Worm (Caenorhabditis elegans) whole organism, mixed stage, embryonic: ENCODE measurements around the gene ZK945.7.

Experiments used
- ces-1 ChIP-seq: fragments of 150-350 bp; optimal IDR thresholded peaks from 2 replicates; lab custom pipeline; 2014; ENCODE audit warnings: missing biosample characterization, missing genetic modification reagents, missing genetic modification characterization
- drap-1 ChIP-seq: fragments of 200-800 bp; sonication (Bioruptor generic); optimal IDR thresholded peaks from 3 replicates; lab custom pipeline; 2018; ENCODE audit warnings: mild to moderate bottlenecking, missing genetic modification characterization, missing compliant biosample characterization
- elt-1 ChIP-seq: sonication (generic microtip); optimal IDR thresholded peaks from 2 replicates; lab custom pipeline; 2017; ENCODE audit warnings: missing genetic modification characterization, mild to moderate bottlenecking, missing compliant biosample characterization, antibody characterized with exemption, moderate library complexity, borderline replicate concordance; ENCODE audit not compliant: insufficient read depth
- elt-3 ChIP-seq: fragments of 150-350 bp; optimal IDR thresholded peaks from 2 replicates; lab custom pipeline; 2014; ENCODE audit warnings: missing biosample characterization, missing genetic modification characterization
- lin-13 ChIP-seq: fragments of 150-350 bp; optimal IDR thresholded peaks from 2 replicates; lab custom pipeline; 2014; ENCODE audit warnings: missing biosample characterization, missing genetic modification characterization
- mab-5 ChIP-seq: fragments of 150-350 bp; optimal IDR thresholded peaks from 2 replicates; lab custom pipeline; 2014; ENCODE audit warnings: missing biosample characterization, missing genetic modification characterization
- mep-1 ChIP-seq: fragments of 150-350 bp; optimal IDR thresholded peaks from 2 replicates; lab custom pipeline; 2017; ENCODE audit warnings: missing biosample characterization, missing genetic modification reagents, missing genetic modification characterization, inconsistent platforms
- nhr-2 ChIP-seq: fragments of 150-350 bp; optimal IDR thresholded peaks from 2 replicates; lab custom pipeline; 2014; ENCODE audit warnings: missing biosample characterization, missing genetic modification characterization
- nhr-28 ChIP-seq: fragments of 150-350 bp; optimal IDR thresholded peaks from 2 replicates; lab custom pipeline; 2014; ENCODE audit warnings: missing biosample characterization, missing genetic modification characterization
- nhr-76 ChIP-seq: sonication (generic microtip); optimal IDR thresholded peaks from 2 replicates; lab custom pipeline; 2017; ENCODE audit warnings: missing biosample characterization, missing genetic modification characterization
- snpc-4 ChIP-seq: fragments of 150-350 bp; optimal IDR thresholded peaks from 2 replicates; lab custom pipeline; 2014; ENCODE audit warnings: missing biosample characterization, missing genetic modification characterization
- unc-62 ChIP-seq: fragments of 150-350 bp; optimal IDR thresholded peaks from 2 replicates; lab custom pipeline; 2014; ENCODE audit warnings: missing biosample characterization, missing genetic modification reagents, missing genetic modification characterization

- no peak for TF ChIP-seq lin-13 (tag; lab: Kevin White, UChicago)
- TF ChIP-seq snpc-4 (tag; lab: Kevin White, UChicago) = no peak
- TF ChIP-seq drap-1 (GFP tag; lab: Kevin White, UChicago) = no peak
- TF ChIP-seq mep-1 (tag; lab: Kevin White, UChicago) = no peak
- no peak for TF ChIP-seq nhr-2 (tag; lab: Kevin White, UChicago)
- no peak for TF ChIP-seq elt-3 (tag; lab: Kevin White, UChicago)
- no peak for TF ChIP-seq elt-1 (tag; lab: Kevin White, UChicago)
- no peak for TF ChIP-seq nhr-76
- TF ChIP-seq ces-1 (GFP tag; lab: Kevin White, UChicago) = no peak
- TF ChIP-seq mab-5 (tag; lab: Kevin White, UChicago) = no peak
- TF ChIP-seq unc-62 (GFP tag; lab: Kevin White, UChicago) = no peak
- no peak for TF ChIP-seq nhr-28
These were observed 26.2 kb upstream of the ZK945.7 start, which contains the start of gene F27E5.9 for ce11 chrII:10134285-10134995.
